Worm (Caenorhabditis elegans): ENCODE data around the gene C36C9.11.

Gene C36C9.11

ce11 chrX:1735941-1736340, 48.8 kb downstream of the C36C9.11 start, which contains the start of gene F07G6.12:
Gene F07G6.12 (plus strand): TSS chrX:1736241.
- TF ChIP-seq hlh-30 (tag; optimal IDR thresholded peaks at IDR 0.05; ENCODE audit: insufficient read depth) (peak; percentile 17), ttx-3 (tag; optimal IDR thresholded peaks at IDR 0.05) (no peak)

ce11 chrX:1737606-1738005, 50.4 kb downstream of the C36C9.11 start, which contains the start of gene F07G6.10:
Gene F07G6.10 (plus strand): TSS chrX:1737906.
- no peak for TF ChIP-seq unc-55 (GFP tag; optimal IDR thresholded peaks at IDR 0.05)
- TF ChIP-seq sdc-2 (tag; optimal IDR thresholded peaks at IDR 0.05) = no peak
- TF ChIP-seq ceh-19 (GFP tag; optimal IDR thresholded peaks at IDR 0.05) = no peak
- TF ChIP-seq hlh-6 (tag; optimal IDR thresholded peaks at IDR 0.05) = no peak
- no peak for TF ChIP-seq npax-4 (tag; optimal IDR thresholded peaks at IDR 0.05)
- TF ChIP-seq syd-9 (tag; optimal IDR thresholded peaks at IDR 0.05) = no peak
- TF ChIP-seq sox-2 (GFP tag; IDR thresholded peaks at IDR 0.05) = no peak
- TF ChIP-seq elt-4 (tag; optimal IDR thresholded peaks at IDR 0.05) = no peak
- no peak for TF ChIP-seq unc-3 (GFP tag; conservative IDR thresholded peaks at IDR 0.05)
- no peak for TF ChIP-seq unc-3 (tag; optimal IDR thresholded peaks at IDR 0.05)
- no peak for TF ChIP-seq ceh-24 (tag; optimal IDR thresholded peaks at IDR 0.05)
- no peak for TF ChIP-seq ahr-1 (tag; optimal IDR thresholded peaks at IDR 0.05)
- no peak for TF ChIP-seq hlh-13 (GFP tag; optimal IDR thresholded peaks at IDR 0.05)
- no peak for TF ChIP-seq madf-2 (tag; optimal IDR thresholded peaks at IDR 0.05)
- TF ChIP-seq fkh-10 (GFP tag; optimal IDR thresholded peaks at IDR 0.05) = no peak
- no peak for TF ChIP-seq mec-3 (tag; optimal IDR thresholded peaks at IDR 0.05; ENCODE audit: borderline replicate concordance)
- no peak for TF ChIP-seq zip-5 (tag; optimal IDR thresholded peaks at IDR 0.05)
- no peak for TF ChIP-seq pha-4 (tag; optimal IDR thresholded peaks at IDR 0.05)

All from whole organism, late embryonic.